Fruit fly (Drosophila melanogaster): Measurements from ENCODE around the gene Oatp33Ea.

The Oatp33Ea gene

dm6 chr2L:12464065-12464464, 18.3 kb upstream of the Oatp33Ea start:
- TF ChIP-seq caup (GFP tag; optimal IDR thresholded peaks at IDR 0.05; ENCODE audit: severe bottlenecking): no peak
- no peak for TF ChIP-seq CG3163 (GFP tag; optimal IDR thresholded peaks at IDR 0.05)
- TF ChIP-seq slbo (GFP tag; IDR thresholded peaks at IDR 0.05): peak; percentile 9; the same call in 1 of the 2 replicates
- peak; percentile 73 for TF ChIP-seq exex (tag; optimal IDR thresholded peaks at IDR 0.05)
- TF ChIP-seq CG17912 (GFP tag; optimal IDR thresholded peaks at IDR 0.05): no peak
- peak; percentile 32 for TF ChIP-seq Hey (tag; optimal IDR thresholded peaks at IDR 0.05)
- no peak for TF ChIP-seq HHEX (GFP tag; optimal IDR thresholded peaks at IDR 0.05)
- peak; percentile 33; the same call in 1 of the 2 replicates for TF ChIP-seq GATAe (GFP tag; conservative IDR thresholded peaks at IDR 0.05)
- peak; percentile 2 for TF ChIP-seq Nf-YC (tag; optimal IDR thresholded peaks at IDR 0.05)
- peak; percentile 66 for TF ChIP-seq lab (GFP tag; optimal IDR thresholded peaks at IDR 0.05)
- TF ChIP-seq mirr (GFP tag; optimal IDR thresholded peaks at IDR 0.05): peak; percentile 55
- no peak for TF ChIP-seq pan (optimal IDR thresholded peaks at IDR 0.05)
- TF ChIP-seq pan (GFP tag; optimal IDR thresholded peaks at IDR 0.05 in 1 of 2, IDR thresholded peaks at IDR 0.05 in 1 of 2): peak in 1 of 2 experiments; percentile 32
- TF ChIP-seq dysf (GFP tag; IDR thresholded peaks at IDR 0.05): 0 out of 3 replicates have a peak, but pooled peaks have one; percentile 24
- no peak for TF ChIP-seq CG13123 (GFP tag; optimal IDR thresholded peaks at IDR 0.05)
- peak; percentile 14 for TF ChIP-seq ash1 (GFP tag; optimal IDR thresholded peaks at IDR 0.05)
- no peak for TF ChIP-seq bab2 (GFP tag; optimal IDR thresholded peaks at IDR 0.05)
- no peak for TF ChIP-seq dati (GFP tag; IDR thresholded peaks at IDR 0.05)
- TF ChIP-seq CG10543 (GFP tag; optimal IDR thresholded peaks at IDR 0.05): peak; percentile 33
- no peak for TF ChIP-seq az2 (GFP tag; optimal IDR thresholded peaks at IDR 0.05)
- TF ChIP-seq lov (optimal IDR thresholded peaks at IDR 0.05): no peak
- TF ChIP-seq lov (GFP tag; IDR thresholded peaks at IDR 0.05): 0 out of 3 replicates have a peak, but pooled peaks have one; percentile 13
- TF ChIP-seq CG13894 (tag; optimal IDR thresholded peaks at IDR 0.05): peak; percentile 20
- TF ChIP-seq E2f2 (GFP tag; IDR thresholded peaks at IDR 0.05): 0 out of 2 replicates have a peak, but pooled peaks have one; percentile 8
- TF ChIP-seq sr (GFP tag; IDR thresholded peaks at IDR 0.05): 0 out of 3 replicates have a peak, but pooled peaks have one; percentile 14
- TF ChIP-seq MBD-R2 (GFP tag; IDR thresholded peaks at IDR 0.05): no peak; the same call in 1 of the 2 replicates
- 0 out of 2 replicates have a peak, but pooled peaks have one; percentile 8 for TF ChIP-seq CG5953 (GFP tag; IDR thresholded peaks at IDR 0.05)
- 0 out of 2 replicates have a peak, but pooled peaks have one; percentile 22 for TF ChIP-seq seq (GFP tag; IDR thresholded peaks at IDR 0.05)
- peak in 1 of 2 experiments; percentile 4 for TF ChIP-seq Hr78 (GFP tag; optimal IDR thresholded peaks at IDR 0.05)
- TF ChIP-seq cwo (GFP tag; optimal IDR thresholded peaks at IDR 0.05): no peak
- TF ChIP-seq crol (GFP tag; IDR thresholded peaks at IDR 0.05): peak; percentile 87
- TF ChIP-seq HLH4C (GFP tag; IDR thresholded peaks at IDR 0.05; ENCODE audit: partially characterized antibody): no peak
- no peak for TF ChIP-seq CG33213 (GFP tag; optimal IDR thresholded peaks at IDR 0.05)
- TF ChIP-seq Myb (GFP tag; optimal IDR thresholded peaks at IDR 0.05): no peak
- peak; percentile 18 for TF ChIP-seq grn (GFP tag; optimal IDR thresholded peaks at IDR 0.05)
- TF ChIP-seq sug (tag; optimal IDR thresholded peaks at IDR 0.05): peak; percentile 63
- TF ChIP-seq CG14667 (GFP tag; IDR thresholded peaks at IDR 0.05): no peak
- peak; percentile 43; the same call in 1 of the 2 replicates for TF ChIP-seq rib (GFP tag; IDR thresholded peaks at IDR 0.05)
- TF ChIP-seq CG9932 (GFP tag; IDR thresholded peaks at IDR 0.05): peak; percentile 31; the same call in 1 of the 2 replicates
- peak; percentile 40 for TF ChIP-seq B-H2 (GFP tag; optimal IDR thresholded peaks at IDR 0.05)
- TF ChIP-seq D19B (GFP tag; optimal IDR thresholded peaks at IDR 0.05): peak; percentile 35
- TF ChIP-seq CG8290 (GFP tag; optimal IDR thresholded peaks at IDR 0.05): no peak
- TF ChIP-seq CG8290 (tag; optimal IDR thresholded peaks at IDR 0.05): peak in 1 of 2 experiments; percentile 26
- peak; percentile 34; the same call in 1 of the 2 replicates for TF ChIP-seq CG32532 (GFP tag; IDR thresholded peaks at IDR 0.05)
- peak; percentile 11 for TF ChIP-seq CG18619 (GFP tag; optimal IDR thresholded peaks at IDR 0.05)
- TF ChIP-seq CG12769 (tag; optimal IDR thresholded peaks at IDR 0.05): peak; percentile 40
- peak; percentile 39 for TF ChIP-seq CG34376 (GFP tag; optimal IDR thresholded peaks at IDR 0.05)
- TF ChIP-seq CG3281 (GFP tag; optimal IDR thresholded peaks at IDR 0.05): peak; percentile 5
- peak; percentile 76 for TF ChIP-seq NFAT (GFP tag; IDR thresholded peaks at IDR 0.05)
- peak; percentile 11 for TF ChIP-seq BtbVII (GFP tag; optimal IDR thresholded peaks at IDR 0.05)
- peak; percentile 13 for TF ChIP-seq CG18599 (GFP tag; optimal IDR thresholded peaks at IDR 0.05)
